Fruit fly (Drosophila melanogaster): Measurements from ENCODE around the gene CG42675.

CG42675 gene

dm6 chr3R:5861218-5861902 is 48.0 kb downstream of the CG42675 start (continued):
- TF ChIP-seq CG11696 (GFP tag; IDR thresholded peaks at IDR 0.05) (peak; percentile 31; the same call in 1 of the 2 replicates), zfh1 (GFP tag; IDR thresholded peaks at IDR 0.05) (0 out of 3 replicates have a peak, but pooled peaks have one; percentile 23), CG7963 (GFP tag; IDR thresholded peaks at IDR 0.05; ENCODE audit: partially characterized antibody) (no peak), ind (GFP tag; optimal IDR thresholded peaks at IDR 0.05) (peak; percentile 44), br (optimal IDR thresholded peaks at IDR 0.05) (no peak), slbo (GFP tag; IDR thresholded peaks at IDR 0.05) (peak; percentile 75), CG15269 (tag; optimal IDR thresholded peaks at IDR 0.05) (peak; percentile 46), stwl (tag; optimal IDR thresholded peaks at IDR 0.05) (no peak), Fer3 (tag; optimal IDR thresholded peaks at IDR 0.05) (peak; percentile 9), CG31388 (GFP tag; optimal IDR thresholded peaks at IDR 0.05) (no peak), CG12391 (tag; optimal IDR thresholded peaks at IDR 0.05) (peak; percentile 15), kay (GFP tag; optimal IDR thresholded peaks at IDR 0.05) (no peak), CTCF (GFP tag; optimal IDR thresholded peaks at IDR 0.05) (no peak), dmrt11E (tag; optimal IDR thresholded peaks at IDR 0.05) (no peak), psq (GFP tag; optimal IDR thresholded peaks at IDR 0.05) (no peak), CG32772 (GFP tag; IDR thresholded peaks at IDR 0.05) (no peak), org-1 (GFP tag; optimal IDR thresholded peaks at IDR 0.05) (peak; percentile 7), CG14050 (GFP tag; IDR thresholded peaks at IDR 0.05) (no peak), CG1233 (GFP tag; optimal IDR thresholded peaks at IDR 0.05) (peak; percentile 44), CG4360 (GFP tag; IDR thresholded peaks at IDR 0.05) (no peak), pnt (GFP tag; optimal IDR thresholded peaks at IDR 0.05) (no peak), stc (GFP tag; IDR thresholded peaks at IDR 0.05) (no peak), CG4282 (GFP tag; optimal IDR thresholded peaks at IDR 0.05) (no peak), klu (GFP tag; IDR thresholded peaks at IDR 0.05) (no peak), CG2202 (tag; optimal IDR thresholded peaks at IDR 0.05) (no peak), jing (GFP tag; optimal IDR thresholded peaks at IDR 0.05) (no peak), NC2α (GFP tag; optimal IDR thresholded peaks at IDR 0.05) (no peak), Dref (GFP tag; IDR thresholded peaks at IDR 0.05) (no peak), CG3726 (GFP tag; IDR thresholded peaks at IDR 0.05) (no peak), ftz-f1 (GFP tag; optimal IDR thresholded peaks at IDR 0.05) (no peak), jumu (GFP tag; optimal IDR thresholded peaks at IDR 0.05) (peak; percentile 12), Hsf (GFP tag; optimal IDR thresholded peaks at IDR 0.05) (peak; percentile 22), MBD-R2 (GFP tag; IDR thresholded peaks at IDR 0.05) (peak; percentile 44; the same call in 1 of the 2 replicates), CG8478 (optimal IDR thresholded peaks at IDR 0.05) (no peak), dm (GFP tag; optimal IDR thresholded peaks at IDR 0.05) (no peak), nmo (GFP tag; optimal IDR thresholded peaks at IDR 0.05) (peak; percentile 30), CG10274 (GFP tag; optimal IDR thresholded peaks at IDR 0.05) (peak; percentile 98), CG9215 (GFP tag; IDR thresholded peaks at IDR 0.05) (peak; percentile 36; the same call in 1 of the 2 replicates), CG15514 (GFP tag; optimal IDR thresholded peaks at IDR 0.05) (peak; percentile 25), luna (GFP tag; optimal IDR thresholded peaks at IDR 0.05) (no peak), CG30020 (tag; optimal IDR thresholded peaks at IDR 0.05) (no peak), CG8359 (GFP tag; optimal IDR thresholded peaks at IDR 0.05; ENCODE audit: borderline replicate concordance) (no peak), ac (GFP tag; optimal IDR thresholded peaks at IDR 0.05) (no peak), CG14860 (GFP tag; IDR thresholded peaks at IDR 0.05; ENCODE audit: partially characterized antibody) (no peak), CG13775 (GFP tag; optimal IDR thresholded peaks at IDR 0.05) (peak; percentile 57), dpn (GFP tag; optimal IDR thresholded peaks at IDR 0.05) (peak; percentile 16 to 47), CG13424 (tag; optimal IDR thresholded peaks at IDR 0.05) (no peak), CG11695 (GFP tag; IDR thresholded peaks at IDR 0.05) (0 out of 3 replicates have a peak, but pooled peaks have one; percentile 38), CG14667 (GFP tag; IDR thresholded peaks at IDR 0.05) (no peak), cato (GFP tag; optimal IDR thresholded peaks at IDR 0.05; ENCODE audit: borderline replicate concordance) (no peak), chm (GFP tag; IDR thresholded peaks at IDR 0.05) (no peak), sob (GFP tag; IDR thresholded peaks at IDR 0.05) (peak; percentile 23; the same call in 1 of the 2 replicates)
